Worm (Caenorhabditis elegans) whole organism, L1 larva: ENCODE measurements around the gene ZK643.2.

Source experiments
- C16A3.4 ChIP-seq: fragments of 150-350 bp; optimal IDR thresholded peaks from 2 replicates; lab custom pipeline; 2014; ENCODE audit warnings: missing biosample characterization, missing genetic modification characterization
- C34B4.2 ChIP-seq: sonication (generic microtip); optimal IDR thresholded peaks from 2 replicates; lab custom pipeline; 2017; ENCODE audit warnings: mild to moderate bottlenecking, missing genetic modification characterization, missing compliant biosample characterization
- Y116A8C.19 ChIP-seq: sonication (generic microtip); optimal IDR thresholded peaks from 2 replicates; lab custom pipeline; 2016; ENCODE audit warnings: missing compliant biosample characterization, missing genetic modification characterization, borderline replicate concordance
- aha-1 ChIP-seq: fragments of 150-350 bp; optimal IDR thresholded peaks from 2 replicates; lab custom pipeline; 2014; ENCODE audit warnings: missing biosample characterization, missing genetic modification characterization
- alr-1 ChIP-seq: fragments of 200-800 bp; sonication (Bioruptor generic); optimal IDR thresholded peaks from 2 replicates; lab custom pipeline; 2018; ENCODE audit warnings: borderline replicate concordance, mild to moderate bottlenecking, missing genetic modification characterization, missing compliant biosample characterization
- ama-1 ChIP-seq: fragments of 150-350 bp; optimal IDR thresholded peaks from 2 replicates; lab custom pipeline; 2014
- blmp-1 ChIP-seq: fragments of 150-350 bp; optimal IDR thresholded peaks from 2 replicates; lab custom pipeline; 2014; ENCODE audit warnings: missing biosample characterization, missing genetic modification characterization
- ceh-63 ChIP-seq: fragments of 200-800 bp; sonication (Bioruptor generic); optimal IDR thresholded peaks from 2 replicates; lab custom pipeline; 2018; ENCODE audit warnings: mild to moderate bottlenecking, missing genetic modification characterization, missing compliant biosample characterization
- ceh-8 ChIP-seq: fragments of 200-800 bp; sonication (Bioruptor generic); optimal IDR thresholded peaks from 2 replicates; lab custom pipeline; 2018; ENCODE audit warnings: mild to moderate bottlenecking, missing genetic modification characterization, moderate library complexity, missing compliant biosample characterization
- ceh-82 ChIP-seq, 3 experiments: fragments of 150-350 bp in 1 of 3; sonication (generic microtip) in 2 of 3; optimal IDR thresholded peaks; 2 replicates each; lab custom pipeline; 2014 to 2017; ENCODE audit warnings: missing biosample characterization in 3 of 3, missing genetic modification characterization in 3 of 3
- ceh-88 ChIP-seq: fragments of 200-800 bp; sonication (Bioruptor generic); IDR thresholded peaks from 2 replicates; pipeline ENCODE4 v1.3.6; 2022; ENCODE audit warnings: missing genetic modification characterization, missing compliant biosample characterization
- ces-1 ChIP-seq: fragments of 150-350 bp; optimal IDR thresholded peaks from 2 replicates; lab custom pipeline; 2014; ENCODE audit warnings: missing biosample characterization, missing genetic modification reagents, missing genetic modification characterization
- dsc-1 ChIP-seq: sonication (generic microtip); optimal IDR thresholded peaks from 2 replicates; lab custom pipeline; 2016; ENCODE audit warnings: mild to moderate bottlenecking, missing genetic modification characterization, missing compliant biosample characterization
- efl-1 ChIP-seq, 4 experiments: fragments of 150-350 bp; optimal IDR thresholded peaks in 3 of 4; peaks in 1 of 4; 1 replicate in 1 of 4; 2 replicates in 3 of 4; lab custom pipeline; 2014; ENCODE audit warnings: missing biosample characterization in 2 of 4, missing genetic modification characterization in 2 of 4, missing genetic modification reagents in 2 of 4
- efl-3 ChIP-seq: fragments of 200-800 bp; sonication (Bioruptor generic); optimal IDR thresholded peaks from 2 replicates; lab custom pipeline; 2018; ENCODE audit warnings: mild to moderate bottlenecking, missing genetic modification characterization, missing compliant biosample characterization
- fkh-10 ChIP-seq: sonication (generic microtip); optimal IDR thresholded peaks from 2 replicates; lab custom pipeline; 2017; ENCODE audit warnings: missing biosample characterization, missing genetic modification reagents, missing genetic modification characterization
- fkh-4 ChIP-seq: sonication (generic microtip); optimal IDR thresholded peaks from 2 replicates; lab custom pipeline; 2016; ENCODE audit warnings: missing compliant biosample characterization, missing genetic modification characterization, borderline replicate concordance
- fkh-8 ChIP-seq: sonication (generic microtip); optimal IDR thresholded peaks from 2 replicates; lab custom pipeline; 2016; ENCODE audit warnings: mild to moderate bottlenecking, missing genetic modification characterization, missing compliant biosample characterization
- hpl-2 ChIP-seq: fragments of 150-350 bp; optimal IDR thresholded peaks from 2 replicates; lab custom pipeline; 2014; ENCODE audit warnings: missing biosample characterization, missing genetic modification reagents, missing genetic modification characterization
- jun-1 ChIP-seq: fragments of 150-350 bp; optimal IDR thresholded peaks from 2 replicates; lab custom pipeline; 2014; ENCODE audit warnings: missing biosample characterization, missing genetic modification reagents, missing genetic modification characterization
- lin-14 ChIP-seq: fragments of 200-800 bp; sonication (Bioruptor generic); optimal IDR thresholded peaks from 2 replicates; lab custom pipeline; 2018; ENCODE audit warnings: mild to moderate bottlenecking, missing genetic modification characterization, moderate library complexity, missing compliant biosample characterization
- lin-15B ChIP-seq: fragments of 150-350 bp; sonication (generic microtip); optimal IDR thresholded peaks from 3 replicates; lab custom pipeline; 2014; ENCODE audit warnings: missing biosample characterization, missing genetic modification characterization
- lin-39 ChIP-seq: fragments of 150-350 bp; optimal IDR thresholded peaks from 2 replicates; lab custom pipeline; 2014; ENCODE audit warnings: missing biosample characterization, missing genetic modification reagents, missing genetic modification characterization
- lir-3 ChIP-seq: sonication (generic microtip); optimal IDR thresholded peaks from 2 replicates; lab custom pipeline; 2016; ENCODE audit warnings: mild to moderate bottlenecking, missing genetic modification characterization, moderate library complexity, missing compliant biosample characterization; ENCODE audit not compliant: poor library complexity
- lsy-2 ChIP-seq, 2 experiments: fragments of 150-350 bp; optimal IDR thresholded peaks; 2 replicates each; lab custom pipeline; 2014; ENCODE audit warnings: missing biosample characterization in 2 of 2, missing genetic modification characterization in 2 of 2
- mab-9 ChIP-seq: fragments of 200-800 bp; sonication (Bioruptor generic); IDR thresholded peaks from 2 replicates; pipeline ENCODE4 v1.3.6; 2022; ENCODE audit warnings: missing genetic modification reagents, missing genetic modification characterization, missing compliant biosample characterization
- mdl-1 ChIP-seq, 2 experiments: fragments of 150-350 bp; optimal IDR thresholded peaks; 2 replicates each; lab custom pipeline; 2014 to 2017; ENCODE audit warnings: missing biosample characterization in 2 of 2, missing genetic modification characterization in 2 of 2, inconsistent platforms in 1 of 2
- mef-2 ChIP-seq: fragments of 150-350 bp; optimal IDR thresholded peaks from 2 replicates; lab custom pipeline; 2014; ENCODE audit warnings: missing biosample characterization, missing genetic modification characterization
- mep-1 ChIP-seq: fragments of 150-350 bp; optimal IDR thresholded peaks from 2 replicates; lab custom pipeline; 2014; ENCODE audit warnings: missing biosample characterization, missing genetic modification characterization
- nhr-11 ChIP-seq: fragments of 150-350 bp; optimal IDR thresholded peaks from 2 replicates; lab custom pipeline; 2014; ENCODE audit warnings: missing biosample characterization, missing genetic modification characterization
- nhr-20 ChIP-seq: sonication (generic microtip); optimal IDR thresholded peaks from 2 replicates; lab custom pipeline; 2016; ENCODE audit warnings: mild to moderate bottlenecking, missing genetic modification characterization, missing compliant biosample characterization
- nhr-237 ChIP-seq: fragments of 150-350 bp; optimal IDR thresholded peaks from 2 replicates; lab custom pipeline; 2014; ENCODE audit warnings: missing biosample characterization, missing genetic modification characterization
- nhr-47 ChIP-seq: sonication (generic microtip); optimal IDR thresholded peaks from 2 replicates; lab custom pipeline; 2016; ENCODE audit warnings: mild to moderate bottlenecking, missing genetic modification characterization, moderate library complexity, missing compliant biosample characterization
- nhr-71 ChIP-seq: sonication (generic microtip); optimal IDR thresholded peaks from 2 replicates; lab custom pipeline; 2016; ENCODE audit warnings: mild to moderate bottlenecking, missing genetic modification characterization, moderate library complexity, missing compliant biosample characterization
- nhr-76 ChIP-seq: sonication (generic microtip); optimal IDR thresholded peaks from 2 replicates; lab custom pipeline; 2017; ENCODE audit warnings: missing biosample characterization, missing genetic modification characterization
- nhr-90 ChIP-seq: sonication (generic microtip); optimal IDR thresholded peaks from 2 replicates; lab custom pipeline; 2016; ENCODE audit warnings: mild to moderate bottlenecking, missing genetic modification characterization, missing compliant biosample characterization; ENCODE audit not compliant: poor library complexity
- rnt-1 ChIP-seq: sonication (generic microtip); optimal IDR thresholded peaks from 2 replicates; lab custom pipeline; 2016; ENCODE audit warnings: mild to moderate bottlenecking, missing genetic modification characterization, moderate library complexity, missing compliant biosample characterization
- skn-1 ChIP-seq: fragments of 150-350 bp; optimal IDR thresholded peaks from 2 replicates; lab custom pipeline; 2014; ENCODE audit warnings: missing biosample characterization, missing genetic modification characterization
- snu-23 ChIP-seq: sonication (generic microtip); optimal IDR thresholded peaks from 2 replicates; lab custom pipeline; 2016; ENCODE audit warnings: missing genetic modification characterization, missing compliant biosample characterization
- tbx-2 ChIP-seq: sonication (generic microtip); optimal IDR thresholded peaks from 2 replicates; lab custom pipeline; 2016; ENCODE audit warnings: missing genetic modification characterization, missing compliant biosample characterization
- unc-30 ChIP-seq: sonication (generic microtip); optimal IDR thresholded peaks from 2 replicates; lab custom pipeline; 2017; ENCODE audit warnings: missing biosample characterization, missing genetic modification characterization
- unc-62 ChIP-seq: fragments of 150-350 bp; optimal IDR thresholded peaks from 2 replicates; lab custom pipeline; 2014; ENCODE audit warnings: missing biosample characterization, missing genetic modification reagents, missing genetic modification characterization
- unc-86 ChIP-seq: sonication (generic microtip); optimal IDR thresholded peaks from 2 replicates; lab custom pipeline; 2016; ENCODE audit warnings: missing genetic modification characterization, missing compliant biosample characterization
- unc-98 ChIP-seq: fragments of 200-800 bp; sonication (Bioruptor generic); IDR thresholded peaks from 2 replicates; pipeline ENCODE4 v1.3.6; 2022; ENCODE audit warnings: missing genetic modification characterization, missing compliant biosample characterization
- vab-15 ChIP-seq: sonication (generic microtip); optimal IDR thresholded peaks from 2 replicates; lab custom pipeline; 2017; ENCODE audit warnings: missing genotype, mild to moderate bottlenecking, missing genetic modification characterization, missing compliant biosample characterization
- xbp-1 ChIP-seq: sonication (generic microtip); optimal IDR thresholded peaks from 2 replicates; lab custom pipeline; 2016; ENCODE audit warnings: missing genetic modification characterization, missing compliant biosample characterization
- zip-4 ChIP-seq: fragments of 200-800 bp; sonication (Bioruptor generic); optimal IDR thresholded peaks from 2 replicates; lab custom pipeline; 2018; ENCODE audit warnings: mild to moderate bottlenecking, missing genetic modification characterization, moderate library complexity, missing compliant biosample characterization

The ZK643.2 gene

ce11 chrIII:8973826-8974225 is 17.5 kb downstream of the ZK643.2 start, which contains the start of gene R08D7.5:
Gene R08D7.5 (plus strand): TSS chrIII:8974126.
- TF ChIP-seq efl-3 (GFP tag; lab: Kevin White, UChicago) (no peak), unc-98 (GFP tag; lab: Robert Waterston, UW) (no peak), Y116A8C.19 (tag; lab: Kevin White, UChicago) (no peak), lsy-2 (tag; optimal IDR thresholded peaks at IDR 0.05; lab: Kevin White, UChicago) (no peak), lin-15B (tag; lab: Kevin White, UChicago) (no peak), lin-39 (no peak), jun-1 (tag; lab: Kevin White, UChicago) (no peak), C16A3.4 (no peak)

ce11 chrIII:8974835-8975234 is 18.5 kb downstream of the ZK643.2 start:
- TF ChIP-seq C34B4.2 (tag; lab: Kevin White, UChicago) (no peak), nhr-71 (tag; lab: Kevin White, UChicago) (peak; percentile 19), blmp-1 (tag; lab: Kevin White, UChicago) (peak; percentile 28)

- TF ChIP-seq skn-1 (tag; lab: Kevin White, UChicago) (peak; percentile 18), nhr-47 (tag; lab: Kevin White, UChicago) (no peak), nhr-90 (peak; percentile 20), mdl-1 (tag; optimal IDR thresholded peaks at IDR 0.05; lab: Kevin White, UChicago) (no peak), fkh-4 (tag; lab: Kevin White, UChicago) (no peak), xbp-1 (no peak), aha-1 (tag; lab: Kevin White, UChicago) (no peak), fkh-10 (GFP tag; lab: Kevin White, UChicago) (no peak), lir-3 (tag; lab: Kevin White, UChicago) (no peak), fkh-8 (peak; percentile 53), ceh-88 (no peak), nhr-76 (no peak), mab-9 (GFP tag; lab: Robert Waterston, UW) (no peak), ama-1 (lab: Kevin White, UChicago) (no peak), lsy-2 (tag; optimal IDR thresholded peaks at IDR 0.05; lab: Kevin White, UChicago) (no peak), alr-1 (tag; lab: Kevin White, UChicago) (no peak), nhr-11 (no peak), ceh-63 (GFP tag; lab: Kevin White, UChicago) (no peak), zip-4 (GFP tag; lab: Kevin White, UChicago) (no peak), ces-1 (GFP tag; lab: Kevin White, UChicago) (no peak), ceh-82 (tag; optimal IDR thresholded peaks at IDR 0.05; lab: Kevin White, UChicago) (no peak), nhr-237 (tag; lab: Kevin White, UChicago) (no peak), dsc-1 (tag; lab: Kevin White, UChicago) (peak; percentile 25), mef-2 (tag; lab: Kevin White, UChicago) (no peak), jun-1 (tag; lab: Kevin White, UChicago) (no peak), unc-86 (tag; lab: Kevin White, UChicago) (peak; percentile 16), blmp-1 (tag; lab: Kevin White, UChicago) (peak; percentile 17), mep-1 (tag; lab: Kevin White, UChicago) (peak; percentile 13), vab-15 (tag; lab: Kevin White, UChicago) (no peak), ceh-8 (GFP tag; lab: Kevin White, UChicago) (no peak), nhr-20 (tag; lab: Kevin White, UChicago) (no peak), rnt-1 (tag; lab: Kevin White, UChicago) (no peak), efl-1 (optimal IDR thresholded peaks at IDR 0.05; lab: Kevin White, UChicago) (no peak), efl-1 (GFP tag; optimal IDR thresholded peaks at IDR 0.05 in 1 of 2; lab: Kevin White, UChicago) (peak in 1 of 2 experiments; percentile 75), snu-23 (GFP tag; lab: Kevin White, UChicago) (no peak), unc-62 (GFP tag; lab: Kevin White, UChicago) (no peak), efl-3 (GFP tag; lab: Kevin White, UChicago) (no peak), tbx-2 (tag; lab: Kevin White, UChicago) (no peak), hpl-2 (GFP tag; lab: Kevin White, UChicago) (no peak), lin-14 (peak; percentile 47), unc-30 (tag; lab: Kevin White, UChicago) (no peak)
These were observed 22.4 kb downstream of the ZK643.2 start for ce11 chrIII:8978512-8979352.
